Worm (Caenorhabditis elegans) whole organism, L2 larva: Measurements from ENCODE around the gene Y17G7B.3.

ENCODE experiments used
- F13H6.1 ChIP-seq: sonication (generic microtip); optimal IDR thresholded peaks from 2 replicates; lab custom pipeline; 2016; ENCODE audit warnings: missing genetic modification characterization, missing compliant biosample characterization
- R02D3.7 ChIP-seq: fragments of 150-350 bp; optimal IDR thresholded peaks from 2 replicates; lab custom pipeline; 2014; ENCODE audit warnings: missing biosample characterization, missing genetic modification characterization
- Y55F3AM.14 ChIP-seq: fragments of 200-800 bp; sonication (Bioruptor generic); optimal IDR thresholded peaks from 2 replicates; lab custom pipeline; 2018; ENCODE audit warnings: mild to moderate bottlenecking, missing genetic modification characterization, missing compliant biosample characterization
- ama-1 ChIP-seq: fragments of 150-350 bp; optimal IDR thresholded peaks from 2 replicates; lab custom pipeline; 2018; ENCODE audit warnings: inconsistent platforms
- blmp-1 ChIP-seq: sonication (generic microtip); optimal IDR thresholded peaks from 2 replicates; lab custom pipeline; 2017; ENCODE audit warnings: missing genetic modification characterization, mild to moderate bottlenecking, missing compliant biosample characterization, antibody characterized with exemption, moderate library complexity; ENCODE audit not compliant: insufficient read depth
- ceh-16 ChIP-seq: fragments of 150-350 bp; optimal IDR thresholded peaks from 2 replicates; lab custom pipeline; 2014; ENCODE audit warnings: missing biosample characterization, missing genetic modification characterization
- ceh-82 ChIP-seq: fragments of 150-350 bp; optimal IDR thresholded peaks from 2 replicates; lab custom pipeline; 2014; ENCODE audit warnings: missing biosample characterization, missing genetic modification characterization
- crh-2 ChIP-seq: sonication (generic microtip); optimal IDR thresholded peaks from 2 replicates; lab custom pipeline; 2017; ENCODE audit warnings: missing biosample characterization, missing genetic modification characterization
- dmd-4 ChIP-seq: sonication (generic microtip); optimal IDR thresholded peaks from 2 replicates; lab custom pipeline; 2017; ENCODE audit warnings: missing biosample characterization, missing genetic modification characterization
- elt-1 ChIP-seq: fragments of 150-350 bp; optimal IDR thresholded peaks from 2 replicates; lab custom pipeline; 2014; ENCODE audit warnings: missing biosample characterization, missing genetic modification characterization
- elt-3 ChIP-seq: sonication (generic microtip); optimal IDR thresholded peaks from 2 replicates; lab custom pipeline; 2017; ENCODE audit warnings: missing biosample characterization, missing genetic modification characterization
- fos-1 ChIP-seq: fragments of 150-350 bp; optimal IDR thresholded peaks from 2 replicates; lab custom pipeline; 2014; ENCODE audit warnings: missing biosample characterization, missing genetic modification characterization
- gmeb-1 ChIP-seq: fragments of 150-350 bp; optimal IDR thresholded peaks from 2 replicates; lab custom pipeline; 2014; ENCODE audit warnings: missing biosample characterization, missing genetic modification characterization
- lin-11 ChIP-seq: fragments of 150-350 bp; sonication (generic microtip); optimal IDR thresholded peaks from 2 replicates; lab custom pipeline; 2014; ENCODE audit warnings: missing biosample characterization, missing genetic modification characterization, inconsistent platforms, mixed read lengths
- lin-13 ChIP-seq: fragments of 150-350 bp; optimal IDR thresholded peaks from 2 replicates; lab custom pipeline; 2014; ENCODE audit warnings: missing biosample characterization, missing genetic modification reagents, missing genetic modification characterization
- lsy-2 ChIP-seq, 2 experiments: fragments of 150-350 bp in 1 of 2; sonication (generic microtip) in 1 of 2; optimal IDR thresholded peaks; 2 replicates each; lab custom pipeline; 2014 to 2017; ENCODE audit warnings: missing biosample characterization in 2 of 2, missing genetic modification characterization in 2 of 2
- mbf-1 ChIP-seq: sonication (generic microtip); optimal IDR thresholded peaks from 2 replicates; lab custom pipeline; 2017; ENCODE audit warnings: missing biosample characterization, missing genetic modification characterization
- mdl-1 ChIP-seq, 2 experiments: fragments of 150-350 bp in 1 of 2; sonication (generic microtip) in 1 of 2; optimal IDR thresholded peaks; 2 replicates each; lab custom pipeline; 2017; ENCODE audit warnings: missing biosample characterization in 2 of 2, missing genetic modification characterization in 2 of 2
- nhr-10 ChIP-seq: sonication (generic microtip); optimal IDR thresholded peaks from 2 replicates; lab custom pipeline; 2017; ENCODE audit warnings: missing biosample characterization, missing genetic modification characterization
- nhr-11 ChIP-seq: fragments of 150-350 bp; optimal IDR thresholded peaks from 2 replicates; lab custom pipeline; 2014; ENCODE audit warnings: missing biosample characterization, missing genetic modification characterization
- nhr-12 ChIP-seq: fragments of 150-350 bp; optimal IDR thresholded peaks from 2 replicates; lab custom pipeline; 2014; ENCODE audit warnings: missing biosample characterization, missing genetic modification characterization
- nhr-21 ChIP-seq: fragments of 150-350 bp; optimal IDR thresholded peaks from 2 replicates; lab custom pipeline; 2014; ENCODE audit warnings: missing biosample characterization, missing genetic modification characterization
- nhr-23 ChIP-seq: fragments of 150-350 bp; optimal IDR thresholded peaks from 2 replicates; lab custom pipeline; 2014; ENCODE audit warnings: missing biosample characterization, missing genetic modification reagents, missing genetic modification characterization
- nhr-25 ChIP-seq: fragments of 150-350 bp; sonication (generic microtip); optimal IDR thresholded peaks from 3 replicates; lab custom pipeline; 2014; ENCODE audit warnings: missing biosample characterization, missing genetic modification characterization
- nhr-6 ChIP-seq: fragments of 150-350 bp; optimal IDR thresholded peaks from 2 replicates; lab custom pipeline; 2014; ENCODE audit warnings: missing biosample characterization, missing genetic modification characterization
- nhr-77 ChIP-seq: fragments of 150-350 bp; optimal IDR thresholded peaks from 2 replicates; lab custom pipeline; 2014; ENCODE audit warnings: missing biosample characterization, missing genetic modification characterization
- sem-4 ChIP-seq: fragments of 150-350 bp; optimal IDR thresholded peaks from 2 replicates; lab custom pipeline; 2014; ENCODE audit warnings: missing biosample characterization, missing genetic modification reagents, missing genetic modification characterization
- skn-1 ChIP-seq: sonication (generic microtip); optimal IDR thresholded peaks from 2 replicates; lab custom pipeline; 2017; ENCODE audit warnings: missing biosample characterization, missing genetic modification characterization
- sma-3 ChIP-seq: sonication (generic microtip); optimal IDR thresholded peaks from 2 replicates; lab custom pipeline; 2016; ENCODE audit warnings: missing genetic modification reagents, missing genetic modification characterization, missing compliant biosample characterization
- snpc-4 ChIP-seq: fragments of 150-350 bp; optimal IDR thresholded peaks from 2 replicates; lab custom pipeline; 2014; ENCODE audit warnings: missing biosample characterization, missing genetic modification characterization
- unc-39 ChIP-seq: fragments of 150-350 bp; optimal IDR thresholded peaks from 2 replicates; lab custom pipeline; 2014; ENCODE audit warnings: missing biosample characterization, missing genetic modification characterization
- unc-55 ChIP-seq: fragments of 150-350 bp; sonication (generic microtip); optimal IDR thresholded peaks from 3 replicates; lab custom pipeline; 2014; ENCODE audit warnings: missing biosample characterization, missing genetic modification reagents, missing genetic modification characterization
- zag-1 ChIP-seq: fragments of 150-350 bp; optimal IDR thresholded peaks from 2 replicates; lab custom pipeline; 2014; ENCODE audit warnings: missing biosample characterization, missing genetic modification characterization
- ztf-1 ChIP-seq: fragments of 200-800 bp; sonication (Bioruptor generic); conservative IDR thresholded peaks from 2 replicates; pipeline ENCODE4 v1.3.6; 2022; ENCODE audit warnings: missing genetic modification characterization, missing compliant biosample characterization
- ztf-11 ChIP-seq: sonication (generic microtip); optimal IDR thresholded peaks from 2 replicates; lab custom pipeline; 2017; ENCODE audit warnings: missing biosample characterization, missing genetic modification characterization
- ztf-4 ChIP-seq: fragments of 150-350 bp; optimal IDR thresholded peaks from 2 replicates; lab custom pipeline; 2014; ENCODE audit warnings: missing biosample characterization, missing genetic modification characterization

Y17G7B.3 gene

ce11 chrII:11967507-11968127, 21.2 kb upstream of the Y17G7B.3 start, which contains the start of gene W03C9.5 (continued):
- TF ChIP-seq dmd-4 (no peak), ztf-4 (tag; lab: Kevin White, UChicago) (peak; percentile 81), lsy-2 (tag; optimal IDR thresholded peaks at IDR 0.05; lab: Kevin White, UChicago) (peak; percentile 72 to 94), snpc-4 (peak; percentile 70), fos-1 (peak; percentile 96), unc-39 (tag; lab: Kevin White, UChicago) (no peak), ceh-82 (peak; percentile 64), lin-13 (GFP tag; lab: Kevin White, UChicago) (peak; percentile 96), lin-11 (peak; percentile 87), F13H6.1 (tag; lab: Kevin White, UChicago) (peak; percentile 92), Y55F3AM.14 (GFP tag; lab: Kevin White, UChicago) (peak; percentile 81), skn-1 (peak; percentile 52), ztf-11 (tag; lab: Kevin White, UChicago) (no peak), R02D3.7 (tag; lab: Kevin White, UChicago) (no peak), sem-4 (tag; lab: Kevin White, UChicago) (peak; percentile 73)
- TF ChIP-seq, all 48 proteins: peak for 32

- TF ChIP-seq zag-1 (tag; lab: Kevin White, UChicago), result no peak
- no peak for TF ChIP-seq crh-2 (tag; lab: Kevin White, UChicago)
- TF ChIP-seq ama-1, result no peak
- TF ChIP-seq ceh-16, result no peak
- TF ChIP-seq lin-13 (GFP tag; lab: Kevin White, UChicago), result no peak
- no peak for TF ChIP-seq ztf-11 (tag; lab: Kevin White, UChicago)
- TF ChIP-seq nhr-6 (tag; lab: Kevin White, UChicago), result no peak
- no peak for TF ChIP-seq Y55F3AM.14 (GFP tag; lab: Kevin White, UChicago)
- no peak for TF ChIP-seq mbf-1 (tag; lab: Kevin White, UChicago)
- TF ChIP-seq ceh-82, result no peak
- TF ChIP-seq mdl-1 (tag; optimal IDR thresholded peaks at IDR 0.05; lab: Kevin White, UChicago), result no peak
- no peak for TF ChIP-seq dmd-4
- TF ChIP-seq elt-3 (tag; lab: Kevin White, UChicago), result no peak
- TF ChIP-seq elt-1 (tag; lab: Kevin White, UChicago), result no peak
- TF ChIP-seq nhr-77, result no peak
- no peak for TF ChIP-seq gmeb-1 (tag; lab: Kevin White, UChicago)
- TF ChIP-seq nhr-25 (tag; lab: Kevin White, UChicago), result no peak
- no peak for TF ChIP-seq blmp-1 (tag; lab: Kevin White, UChicago)
- no peak for TF ChIP-seq unc-55 (GFP tag; lab: Kevin White, UChicago)
- no peak for TF ChIP-seq skn-1
- TF ChIP-seq, all 48 proteins: peak for 0
Observed at ce11 chrII:11968275-11968674, 20.5 kb upstream of the Y17G7B.3 start, which contains the start of gene mex-1. mex-1 (plus strand) TSS chrII:11968637.

ce11 chrII:11969033-11969432, 19.8 kb upstream of the Y17G7B.3 start:
- TF ChIP-seq sma-3 (GFP tag; lab: Kevin White, UChicago), result no peak
- TF ChIP-seq nhr-21 (tag; lab: Kevin White, UChicago), result no peak
- no peak for TF ChIP-seq lin-11
- TF ChIP-seq nhr-12 (tag; lab: Kevin White, UChicago), result no peak
- no peak for TF ChIP-seq ztf-4 (tag; lab: Kevin White, UChicago)

- TF ChIP-seq unc-39 (tag; lab: Kevin White, UChicago) (no peak), ceh-16 (no peak), nhr-10 (tag; lab: Kevin White, UChicago) (no peak), nhr-11 (tag; lab: Kevin White, UChicago) (no peak), mbf-1 (tag; lab: Kevin White, UChicago) (no peak), nhr-12 (tag; lab: Kevin White, UChicago) (no peak), Y55F3AM.14 (GFP tag; lab: Kevin White, UChicago) (no peak), nhr-23 (tag; lab: Kevin White, UChicago) (no peak), ztf-1 (no peak), lin-11 (no peak), nhr-21 (tag; lab: Kevin White, UChicago) (no peak), F13H6.1 (tag; lab: Kevin White, UChicago) (no peak), crh-2 (tag; lab: Kevin White, UChicago) (no peak), ama-1 (no peak)
- TF ChIP-seq, all 48 proteins: peak for 0
Observed at ce11 chrII:11971009-11971636, 17.7 kb upstream of the Y17G7B.3 start.
